Worm (Caenorhabditis elegans) whole organism, mixed stage, embryonic: Measurements from ENCODE around the gene cpg-19.

Experiments
- M03D4.4 ChIP-seq: sonication (generic microtip); optimal IDR thresholded peaks from 2 replicates; lab custom pipeline; 2017; ENCODE audit warnings: mild to moderate bottlenecking, missing genetic modification characterization, missing compliant biosample characterization
- bed-3 ChIP-seq: fragments of 200-800 bp; sonication (Bioruptor generic); optimal IDR thresholded peaks from 3 replicates; lab custom pipeline; 2018; ENCODE audit warnings: mild to moderate bottlenecking, missing genetic modification characterization, moderate library complexity, missing compliant biosample characterization
- blmp-1 ChIP-seq: fragments of 150-350 bp; optimal IDR thresholded peaks from 2 replicates; lab custom pipeline; 2014; ENCODE audit warnings: missing biosample characterization, missing genetic modification characterization
- ceh-39 ChIP-seq: fragments of 150-350 bp; optimal IDR thresholded peaks from 2 replicates; lab custom pipeline; 2014; ENCODE audit warnings: missing biosample characterization, missing genetic modification characterization
- ceh-43 ChIP-seq: fragments of 200-800 bp; sonication (Bioruptor generic); optimal IDR thresholded peaks from 2 replicates; lab custom pipeline; 2018; ENCODE audit warnings: mild to moderate bottlenecking, missing genetic modification characterization, moderate library complexity, missing compliant biosample characterization
- ceh-83 ChIP-seq: fragments of 200-800 bp; sonication (Bioruptor generic); optimal IDR thresholded peaks from 2 replicates; lab custom pipeline; 2018; ENCODE audit warnings: mild to moderate bottlenecking, missing genetic modification characterization, missing compliant biosample characterization
- ces-1 ChIP-seq: fragments of 150-350 bp; optimal IDR thresholded peaks from 2 replicates; lab custom pipeline; 2014; ENCODE audit warnings: missing biosample characterization, missing genetic modification reagents, missing genetic modification characterization
- drap-1 ChIP-seq: fragments of 200-800 bp; sonication (Bioruptor generic); optimal IDR thresholded peaks from 3 replicates; lab custom pipeline; 2018; ENCODE audit warnings: mild to moderate bottlenecking, missing genetic modification characterization, missing compliant biosample characterization
- elt-3 ChIP-seq: fragments of 150-350 bp; optimal IDR thresholded peaks from 2 replicates; lab custom pipeline; 2014; ENCODE audit warnings: missing biosample characterization, missing genetic modification characterization
- flh-1 ChIP-seq: fragments of 200-800 bp; sonication (Bioruptor generic); optimal IDR thresholded peaks from 2 replicates; lab custom pipeline; 2018; ENCODE audit warnings: mild to moderate bottlenecking, missing genetic modification characterization, moderate library complexity, missing compliant biosample characterization
- ham-2 ChIP-seq: fragments of 200-800 bp; sonication (Bioruptor generic); optimal IDR thresholded peaks from 2 replicates; lab custom pipeline; 2018; ENCODE audit warnings: mild to moderate bottlenecking, missing genetic modification characterization, missing compliant biosample characterization
- hlh-1 ChIP-seq: fragments of 150-350 bp; optimal IDR thresholded peaks from 2 replicates; lab custom pipeline; 2014; ENCODE audit warnings: missing biosample characterization, missing genetic modification reagents, missing genetic modification characterization
- lin-13 ChIP-seq: fragments of 150-350 bp; optimal IDR thresholded peaks from 2 replicates; lab custom pipeline; 2014; ENCODE audit warnings: missing biosample characterization, missing genetic modification characterization
- lin-32 ChIP-seq: fragments of 200-800 bp; sonication (Bioruptor generic); optimal IDR thresholded peaks from 2 replicates; lab custom pipeline; 2018; ENCODE audit warnings: mild to moderate bottlenecking, missing genetic modification characterization, missing compliant biosample characterization
- mab-5 ChIP-seq: fragments of 150-350 bp; optimal IDR thresholded peaks from 2 replicates; lab custom pipeline; 2014; ENCODE audit warnings: missing biosample characterization, missing genetic modification characterization
- mep-1 ChIP-seq: fragments of 150-350 bp; optimal IDR thresholded peaks from 2 replicates; lab custom pipeline; 2017; ENCODE audit warnings: missing biosample characterization, missing genetic modification reagents, missing genetic modification characterization, inconsistent platforms
- mls-2 ChIP-seq: sonication (generic microtip); optimal IDR thresholded peaks from 2 replicates; lab custom pipeline; 2016; ENCODE audit warnings: mild to moderate bottlenecking, missing genetic modification characterization, moderate library complexity, missing compliant biosample characterization
- nhr-237 ChIP-seq: fragments of 150-350 bp; optimal IDR thresholded peaks from 2 replicates; lab custom pipeline; 2014; ENCODE audit warnings: missing biosample characterization, missing genetic modification characterization
- nhr-76 ChIP-seq: sonication (generic microtip); optimal IDR thresholded peaks from 2 replicates; lab custom pipeline; 2017; ENCODE audit warnings: missing biosample characterization, missing genetic modification characterization
- pha-4 ChIP-seq: fragments of 150-350 bp; optimal IDR thresholded peaks from 2 replicates; lab custom pipeline; 2018; ENCODE audit warnings: missing biosample characterization, missing genetic modification reagents, missing genetic modification characterization
- sem-2 ChIP-seq: fragments of 200-800 bp; sonication (Bioruptor generic); optimal IDR thresholded peaks from 2 replicates; lab custom pipeline; 2018; ENCODE audit warnings: mild to moderate bottlenecking, missing genetic modification characterization, missing compliant biosample characterization
- sptf-1 ChIP-seq: sonication (generic microtip); optimal IDR thresholded peaks from 2 replicates; lab custom pipeline; 2017; ENCODE audit warnings: mild to moderate bottlenecking, missing genetic modification characterization, moderate library complexity, missing compliant biosample characterization
- tbx-8 ChIP-seq: fragments of 200-800 bp; sonication (Bioruptor generic); optimal IDR thresholded peaks from 2 replicates; lab custom pipeline; 2018; ENCODE audit warnings: mild to moderate bottlenecking, missing genetic modification characterization, moderate library complexity, missing compliant biosample characterization
- unc-120 ChIP-seq: sonication (generic microtip); optimal IDR thresholded peaks from 2 replicates; lab custom pipeline; 2017; ENCODE audit warnings: missing genetic modification characterization, missing compliant biosample characterization; ENCODE audit not compliant: poor library complexity, severe bottlenecking
- unc-39 ChIP-seq: fragments of 150-350 bp; optimal IDR thresholded peaks from 2 replicates; lab custom pipeline; 2014; ENCODE audit warnings: missing biosample characterization, missing genetic modification characterization
- unc-62 ChIP-seq: fragments of 150-350 bp; optimal IDR thresholded peaks from 2 replicates; lab custom pipeline; 2014; ENCODE audit warnings: missing biosample characterization, missing genetic modification reagents, missing genetic modification characterization
- zip-8 ChIP-seq: fragments of 150-350 bp; optimal IDR thresholded peaks from 2 replicates; lab custom pipeline; 2014; ENCODE audit warnings: missing biosample characterization, missing genetic modification characterization
- ztf-11 ChIP-seq: fragments of 150-350 bp; optimal IDR thresholded peaks from 2 replicates; lab custom pipeline; 2014; ENCODE audit warnings: missing biosample characterization, missing genetic modification characterization

The cpg-19 gene

DNA sequence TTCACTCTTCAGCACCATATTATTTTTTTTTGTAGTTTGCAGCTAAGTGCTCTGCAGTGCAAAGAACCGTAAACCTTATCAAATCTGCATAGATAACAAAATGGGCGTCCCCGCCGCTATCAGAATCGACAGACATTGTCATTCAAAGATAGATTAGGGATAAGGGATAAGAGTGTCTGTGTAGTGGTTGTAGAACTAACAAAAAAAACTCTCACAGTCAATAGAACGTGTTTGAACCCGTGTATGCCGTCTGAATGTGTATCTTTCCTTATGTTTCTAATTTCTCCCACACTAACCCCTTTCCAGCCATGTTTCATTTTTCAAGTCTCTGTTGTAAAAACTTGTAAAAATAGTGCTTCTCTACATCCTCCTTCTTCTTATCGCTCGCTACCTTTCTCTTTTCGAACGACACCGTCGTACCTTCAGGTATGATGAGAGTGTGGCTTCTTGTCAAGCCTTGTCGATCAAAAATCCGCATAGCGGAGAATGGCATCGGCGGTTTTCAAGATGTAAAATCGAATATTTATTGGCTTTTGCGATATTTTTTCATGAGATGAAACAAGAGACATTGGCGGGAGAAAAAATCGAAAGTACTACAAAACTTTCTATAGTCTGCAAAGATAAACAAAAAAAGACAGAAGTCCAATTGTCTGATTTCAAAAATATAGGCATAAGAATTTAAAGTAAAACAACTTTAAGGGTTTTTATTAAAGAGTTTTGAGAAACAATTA, 3.6 kb downstream of the cpg-19 start:
- TF ChIP-seq lin-13 (tag; lab: Kevin White, UChicago) (no peak), mab-5 (no peak), unc-62 (no peak), elt-3 (tag; lab: Kevin White, UChicago) (no peak), ces-1 (GFP tag; lab: Kevin White, UChicago) (no peak), bed-3 (GFP tag; lab: Kevin White, UChicago) (no peak), mls-2 (tag; lab: Kevin White, UChicago) (no peak), tbx-8 (GFP tag; lab: Kevin White, UChicago) (no peak), flh-1 (GFP tag; lab: Kevin White, UChicago) (no peak), drap-1 (no peak), nhr-237 (tag; lab: Kevin White, UChicago) (no peak), sem-2 (GFP tag; lab: Kevin White, UChicago) (no peak)
- TF ChIP-seq, all 35 proteins: peak for 0

DNA sequence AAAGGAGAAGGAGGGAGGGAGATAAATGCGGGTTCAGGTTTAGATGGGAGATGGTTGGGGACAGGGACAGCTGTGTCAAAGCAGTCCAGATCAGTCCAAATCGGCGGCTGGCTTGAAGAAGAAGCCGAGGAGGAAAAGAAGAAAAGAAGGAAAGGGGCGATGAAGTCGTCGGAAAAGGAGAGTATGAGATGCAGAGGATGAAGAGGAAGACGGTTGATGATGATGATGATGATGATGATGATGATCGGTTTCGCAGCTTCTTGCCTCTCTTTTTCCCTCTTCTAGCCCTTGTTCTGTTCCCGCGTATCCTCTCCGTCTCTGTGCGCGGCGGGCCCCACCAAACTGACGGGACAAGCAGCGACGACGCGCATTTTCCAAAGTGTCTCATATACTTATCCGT, 5.2 kb downstream of the cpg-19 start:
- TF ChIP-seq flh-1 (GFP tag; lab: Kevin White, UChicago) (no peak), ham-2 (GFP tag; lab: Kevin White, UChicago) (peak; percentile 62), bed-3 (GFP tag; lab: Kevin White, UChicago) (no peak)

- TF ChIP-seq hlh-1 (tag; lab: Kevin White, UChicago) (no peak), unc-39 (tag; lab: Kevin White, UChicago) (no peak), ztf-11 (tag; lab: Kevin White, UChicago) (no peak), ceh-83 (GFP tag; lab: Kevin White, UChicago) (no peak), bed-3 (GFP tag; lab: Kevin White, UChicago) (no peak), sem-2 (GFP tag; lab: Kevin White, UChicago) (no peak), drap-1 (no peak), mep-1 (tag; lab: Kevin White, UChicago) (no peak), nhr-76 (tag; lab: Kevin White, UChicago) (no peak), lin-32 (GFP tag; lab: Kevin White, UChicago) (no peak), M03D4.4 (tag; lab: Kevin White, UChicago) (no peak), pha-4 (tag; lab: Kevin White, UChicago) (no peak), ceh-43 (no peak), elt-3 (tag; lab: Kevin White, UChicago) (no peak), ceh-39 (tag; lab: Kevin White, UChicago) (no peak), lin-13 (tag; lab: Kevin White, UChicago) (no peak), zip-8 (tag; lab: Kevin White, UChicago) (no peak)
Measured at ce11 chrX:16629168-16629567, 7.6 kb downstream of the cpg-19 start.

DNA sequence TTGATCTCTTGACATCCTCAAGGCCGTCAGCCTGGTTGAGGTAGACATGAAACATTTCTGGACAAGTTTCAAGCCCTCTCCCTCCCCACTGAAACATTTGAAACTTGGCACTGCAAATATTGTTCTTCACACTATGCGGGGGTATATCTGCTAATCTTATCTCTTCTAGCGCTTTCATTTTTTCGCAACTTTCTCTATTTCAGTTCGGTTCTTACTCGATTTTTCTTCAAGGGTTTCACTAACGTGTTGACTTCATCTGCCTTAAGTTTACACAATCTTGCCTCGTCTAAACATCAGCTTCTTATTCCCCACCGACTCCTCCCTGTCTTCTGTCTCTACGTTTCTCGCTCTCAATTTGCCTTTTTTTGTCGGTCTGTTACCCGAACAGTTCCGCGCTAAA, 8.2 kb downstream of the cpg-19 start:
- TF ChIP-seq mls-2 (tag; lab: Kevin White, UChicago) = no peak
- TF ChIP-seq sptf-1 (tag; lab: Kevin White, UChicago) = no peak
- TF ChIP-seq unc-120 (tag; lab: Kevin White, UChicago) = no peak
- TF ChIP-seq lin-13 (tag; lab: Kevin White, UChicago) = no peak
- TF ChIP-seq, all 35 proteins: peak for 0

- TF ChIP-seq bed-3 (GFP tag; lab: Kevin White, UChicago) (no peak), tbx-8 (GFP tag; lab: Kevin White, UChicago) (no peak), ceh-39 (tag; lab: Kevin White, UChicago) (no peak), unc-62 (no peak), blmp-1 (peak; percentile 82)
Measured at ce11 chrX:16631847-16632246, 10.2 kb downstream of the cpg-19 start.

DNA sequence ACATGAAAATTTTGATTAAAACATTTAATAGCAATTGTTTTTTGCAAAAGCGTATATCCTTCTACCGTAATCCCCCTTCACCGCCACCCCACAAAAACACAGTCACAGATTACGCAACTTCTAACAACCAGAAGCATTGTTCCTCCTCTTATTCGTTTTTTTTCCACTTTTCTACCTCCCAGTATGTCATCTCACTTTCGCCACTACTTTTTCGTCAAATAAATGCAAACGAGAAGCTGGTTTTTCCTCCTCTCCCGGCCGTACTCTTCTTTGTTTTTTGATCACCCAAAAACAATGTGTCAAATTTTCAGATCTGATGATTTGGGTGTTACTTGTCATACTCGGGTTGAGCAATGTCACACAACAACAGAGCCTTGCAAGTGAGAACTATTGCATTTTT, 11.4 kb downstream of the cpg-19 start, which contains the start of gene C06G1.1:
Gene C06G1.1 (plus strand): TSS at position 301 of the 400 bp plus-strand sequence.
- TF ChIP-seq sptf-1 (tag; lab: Kevin White, UChicago) (no peak), zip-8 (tag; lab: Kevin White, UChicago) (peak; percentile 25)
